Fruit fly (Drosophila melanogaster): ENCODE data around the gene Cyp4d8.
A peak's percentile ranks its signal among the peaks of the same experiment; 100 is the strongest.

The Cyp4d8 gene

DNA sequence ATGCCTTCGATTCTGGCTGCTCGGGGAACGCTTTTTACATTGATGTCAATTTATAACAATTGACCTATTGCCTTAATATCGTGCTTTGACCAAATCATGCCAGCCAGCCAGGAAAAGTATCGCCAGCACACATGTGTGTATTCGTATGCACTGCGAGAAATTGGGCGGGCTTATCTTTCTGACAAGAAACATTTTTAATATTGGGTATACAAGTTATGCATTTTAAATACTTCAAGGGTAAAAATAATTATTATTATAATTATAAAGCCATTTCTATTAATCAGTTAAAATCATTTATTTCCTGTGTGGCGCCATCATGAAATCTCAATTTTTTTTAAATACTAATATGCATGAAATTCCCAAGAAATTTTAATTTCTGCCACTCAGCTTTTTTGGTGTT is 25.9 kb upstream of the Cyp4d8 start (continued):
- TF ChIP-seq MBD-R2 (GFP tag; IDR thresholded peaks at IDR 0.05) (no peak), chm (GFP tag; IDR thresholded peaks at IDR 0.05) (no peak), CG1832 (GFP tag; optimal IDR thresholded peaks at IDR 0.05) (no peak), Dbx (GFP tag; IDR thresholded peaks at IDR 0.05) (no peak), Jarid2 (GFP tag; optimal IDR thresholded peaks at IDR 0.05) (no peak), CG4360 (GFP tag; IDR thresholded peaks at IDR 0.05) (no peak), CG11560 (tag; IDR thresholded peaks at IDR 0.05) (no peak), dmrt99B (tag; optimal IDR thresholded peaks at IDR 0.05) (no peak), CG9876 (GFP tag; optimal IDR thresholded peaks at IDR 0.05) (no peak), fd64A (GFP tag; optimal IDR thresholded peaks at IDR 0.05) (no peak), exex (tag; optimal IDR thresholded peaks at IDR 0.05) (no peak), Doc2 (GFP tag; IDR thresholded peaks at IDR 0.05) (no peak), gsb-n (tag; optimal IDR thresholded peaks at IDR 0.05) (no peak), sc (optimal IDR thresholded peaks at IDR 0.05) (no peak), sc (GFP tag; optimal IDR thresholded peaks at IDR 0.05) (peak; percentile 39), sens-2 (GFP tag; IDR thresholded peaks at IDR 0.05) (no peak), CG16863 (GFP tag; optimal IDR thresholded peaks at IDR 0.05) (no peak), NfI (GFP tag; optimal IDR thresholded peaks at IDR 0.05) (no peak), kah (GFP tag; optimal IDR thresholded peaks at IDR 0.05) (no peak), Abd-B (GFP tag; optimal IDR thresholded peaks at IDR 0.05) (peak; percentile 9), CG8944 (GFP tag; optimal IDR thresholded peaks at IDR 0.05) (no peak), CG6175 (GFP tag; IDR thresholded peaks at IDR 0.05) (no peak), CG14965 (GFP tag; optimal IDR thresholded peaks at IDR 0.05; ENCODE audit: borderline replicate concordance) (no peak), Mes4 (GFP tag; optimal IDR thresholded peaks at IDR 0.05) (no peak), HLH4C (GFP tag; IDR thresholded peaks at IDR 0.05; ENCODE audit: partially characterized antibody) (no peak), MESR4 (GFP tag; optimal IDR thresholded peaks at IDR 0.05) (no peak), CG15011 (GFP tag; optimal IDR thresholded peaks at IDR 0.05) (no peak), kni (GFP tag; optimal IDR thresholded peaks at IDR 0.05) (no peak), CG8089 (GFP tag; optimal IDR thresholded peaks at IDR 0.05) (no peak), CG15479 (GFP tag; optimal IDR thresholded peaks at IDR 0.05) (no peak), Lhr (GFP tag; optimal IDR thresholded peaks at IDR 0.05) (no peak), bigmax (GFP tag; optimal IDR thresholded peaks at IDR 0.05) (no peak)

DNA sequence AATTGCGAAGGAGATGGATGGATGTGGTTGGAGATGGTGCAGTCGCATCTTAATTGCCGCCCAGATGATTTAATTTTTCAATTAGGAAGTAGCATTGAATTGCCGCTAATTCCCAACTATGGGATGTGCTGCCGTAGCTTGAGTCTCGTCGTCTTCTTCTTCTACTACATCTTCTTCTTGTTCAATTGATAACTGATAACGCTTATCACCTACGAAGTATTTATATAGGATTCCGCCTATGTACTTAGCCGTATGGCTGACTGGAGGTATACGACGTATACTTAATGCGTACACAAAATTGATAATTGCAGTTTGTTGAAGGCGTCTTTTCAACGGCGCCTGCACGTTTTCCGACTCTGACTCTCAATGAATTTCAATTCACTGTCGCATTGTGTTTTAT is 24.6 kb upstream of the Cyp4d8 start:
- TF ChIP-seq CG8924 (tag; optimal IDR thresholded peaks at IDR 0.05) (no peak), CG17385 (GFP tag; optimal IDR thresholded peaks at IDR 0.05) (peak; percentile 53), Nf-YC (tag; optimal IDR thresholded peaks at IDR 0.05) (no peak)

DNA sequence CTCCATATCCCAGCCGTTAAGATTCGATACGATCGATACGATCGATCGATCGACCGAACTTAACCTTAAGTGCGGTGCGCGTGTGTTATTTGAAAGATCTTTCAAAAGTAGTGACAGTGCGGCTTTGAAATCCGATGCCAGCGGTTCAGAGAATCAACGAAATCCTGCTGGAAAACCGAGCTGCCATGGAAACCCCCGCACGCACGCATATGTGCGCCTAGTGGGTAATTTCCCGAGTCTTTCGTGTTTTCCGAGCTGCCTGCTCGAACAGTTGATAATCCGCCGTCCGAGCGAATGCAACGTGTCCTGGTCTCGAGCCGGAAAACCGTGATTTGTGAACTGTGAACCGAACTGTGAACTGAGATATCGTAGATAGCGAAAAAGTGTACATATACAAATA is 23.2 kb upstream of the Cyp4d8 start:
- no peak for TF ChIP-seq Rfx (GFP tag; IDR thresholded peaks at IDR 0.05)
- no peak for TF ChIP-seq Doc3 (GFP tag; IDR thresholded peaks at IDR 0.05; ENCODE audit: partially characterized antibody)
- TF ChIP-seq CG16779 (GFP tag; IDR thresholded peaks at IDR 0.05), result no peak
- TF ChIP-seq zen2 (GFP tag; IDR thresholded peaks at IDR 0.05; ENCODE audit: partially characterized antibody), result no peak
- no peak for TF ChIP-seq prd (optimal IDR thresholded peaks at IDR 0.05)
- no peak for TF ChIP-seq prd (GFP tag; IDR thresholded peaks at IDR 0.05)
- no peak for TF ChIP-seq gsb (GFP tag; IDR thresholded peaks at IDR 0.05)
- no peak for TF ChIP-seq CG9437 (GFP tag; optimal IDR thresholded peaks at IDR 0.05)
- no peak for TF ChIP-seq cas (GFP tag; IDR thresholded peaks at IDR 0.05)
- TF ChIP-seq pan (optimal IDR thresholded peaks at IDR 0.05), result no peak
- no peak for TF ChIP-seq pan (GFP tag; optimal IDR thresholded peaks at IDR 0.05 in 1 of 2, IDR thresholded peaks at IDR 0.05 in 1 of 2)
- no peak for TF ChIP-seq nerfin-2 (GFP tag; IDR thresholded peaks at IDR 0.05; ENCODE audit: partially characterized antibody)
- TF ChIP-seq HLH54F (GFP tag; optimal IDR thresholded peaks at IDR 0.05), result no peak
- no peak for TF ChIP-seq NC2β (GFP tag; optimal IDR thresholded peaks at IDR 0.05)
- TF ChIP-seq twi (tag; optimal IDR thresholded peaks at IDR 0.05), result peak; percentile 93
- no peak for TF ChIP-seq zf30C (GFP tag; optimal IDR thresholded peaks at IDR 0.05)
- 0 out of 2 replicates have a peak, but pooled peaks have one; percentile 11 for TF ChIP-seq slbo (GFP tag; IDR thresholded peaks at IDR 0.05)
- no peak for TF ChIP-seq pum (GFP tag; optimal IDR thresholded peaks at IDR 0.05)
